Worm (Caenorhabditis elegans) whole organism, young adult: ENCODE results near the gene btb-16.
A peak's percentile ranks its signal among the peaks of the same experiment; 100 is the strongest.

Experiments
- B0261.1 ChIP-seq: sonication (generic microtip); optimal IDR thresholded peaks from 2 replicates; lab custom pipeline; 2016; ENCODE audit warnings: mild to moderate bottlenecking, missing genetic modification characterization, moderate library complexity, missing compliant biosample characterization
- D2030.7 ChIP-seq: fragments of 200-800 bp; sonication (Bioruptor generic); IDR thresholded peaks from 2 replicates; pipeline ENCODE4 v1.3.6; 2022; ENCODE audit warnings: missing genetic modification reagents, missing genetic modification characterization, missing compliant biosample characterization
- F33H1.4 ChIP-seq: fragments of 200-800 bp; sonication (Bioruptor generic); IDR thresholded peaks from 2 replicates; pipeline ENCODE4 v1.3.6; 2022; ENCODE audit warnings: missing genetic modification reagents, missing genetic modification characterization, missing compliant biosample characterization
- F39B2.1 ChIP-seq: fragments of 200-800 bp; sonication (Bioruptor generic); IDR thresholded peaks from 2 replicates; pipeline ENCODE4 v1.3.6; 2022; ENCODE audit warnings: missing genetic modification reagents, missing genetic modification characterization, missing compliant biosample characterization
- F52B5.7 ChIP-seq: sonication (generic microtip); optimal IDR thresholded peaks from 2 replicates; lab custom pipeline; 2016; ENCODE audit warnings: mild to moderate bottlenecking, missing genetic modification characterization, missing compliant biosample characterization
- T07F8.4 ChIP-seq: sonication (generic microtip); optimal IDR thresholded peaks from 2 replicates; lab custom pipeline; 2016; ENCODE audit warnings: mild to moderate bottlenecking, missing genetic modification characterization, moderate library complexity, missing compliant biosample characterization
- Y53G8AR.9 ChIP-seq: fragments of 200-800 bp; sonication (Bioruptor generic); conservative IDR thresholded peaks from 2 replicates; pipeline ENCODE4 v1.3.6; 2022; ENCODE audit warnings: missing genetic modification reagents, missing genetic modification characterization, missing compliant biosample characterization
- Y56A3A.18 ChIP-seq: fragments of 200-800 bp; sonication (Bioruptor generic); IDR thresholded peaks from 2 replicates; pipeline ENCODE4 v1.3.6; 2022; ENCODE audit warnings: missing genetic modification reagents, missing genetic modification characterization, missing compliant biosample characterization
- ama-1 ChIP-seq, 3 experiments: fragments of 150-350 bp in 1 of 3; sonication (generic microtip) in 2 of 3; optimal IDR thresholded peaks; 2 replicates each; lab custom pipeline; 2014 to 2018; ENCODE audit warnings: missing biosample characterization in 2 of 3, missing genetic modification characterization in 2 of 3, missing genetic modification reagents in 2 of 3
- aptf-2 ChIP-seq: fragments of 200-800 bp; sonication (Bioruptor generic); conservative IDR thresholded peaks from 2 replicates; pipeline ENCODE4 v1.3.6; 2022; ENCODE audit warnings: missing genetic modification reagents, missing genetic modification characterization, missing compliant biosample characterization
- athp-1 ChIP-seq: sonication (generic microtip); optimal IDR thresholded peaks from 2 replicates; lab custom pipeline; 2017; ENCODE audit warnings: mild to moderate bottlenecking, missing genetic modification characterization, missing compliant biosample characterization
- attf-3 ChIP-seq: fragments of 200-800 bp; sonication (Bioruptor generic); conservative IDR thresholded peaks from 2 replicates; pipeline ENCODE4 v1.3.6; 2022; ENCODE audit warnings: missing genetic modification reagents, missing genetic modification characterization, missing compliant biosample characterization
- attf-5 ChIP-seq: fragments of 200-800 bp; sonication (Bioruptor generic); optimal IDR thresholded peaks from 2 replicates; lab custom pipeline; 2018; ENCODE audit warnings: mild to moderate bottlenecking, missing genetic modification characterization, missing compliant biosample characterization
- bed-2 ChIP-seq: fragments of 200-800 bp; sonication (Bioruptor generic); IDR thresholded peaks from 2 replicates; pipeline ENCODE4 v1.3.6; 2022; ENCODE audit warnings: missing genetic modification reagents, missing genetic modification characterization, missing compliant biosample characterization
- ccch-3 ChIP-seq: fragments of 200-800 bp; sonication (Bioruptor generic); optimal IDR thresholded peaks from 2 replicates; lab custom pipeline; 2018; ENCODE audit warnings: mild to moderate bottlenecking, missing genetic modification characterization, missing compliant biosample characterization
- cebp-2 ChIP-seq: fragments of 200-800 bp; sonication (Bioruptor generic); IDR thresholded peaks from 2 replicates; pipeline ENCODE4 v1.3.6; 2022; ENCODE audit warnings: missing genetic modification characterization, missing compliant biosample characterization
- ceh-100 ChIP-seq: fragments of 200-800 bp; sonication (Bioruptor generic); IDR thresholded peaks from 2 replicates; pipeline ENCODE4 v1.3.6; 2022; ENCODE audit warnings: missing genetic modification reagents, missing genetic modification characterization, missing compliant biosample characterization
- chd-7 ChIP-seq: sonication (generic microtip); optimal IDR thresholded peaks from 2 replicates; lab custom pipeline; 2016; ENCODE audit warnings: mild to moderate bottlenecking, missing genetic modification characterization, moderate library complexity, missing compliant biosample characterization
- die-1 ChIP-seq: sonication (generic microtip); optimal IDR thresholded peaks from 2 replicates; lab custom pipeline; 2016; ENCODE audit warnings: missing genotype, mild to moderate bottlenecking, missing genetic modification characterization, missing compliant biosample characterization
- dox-1 ChIP-seq: fragments of 200-800 bp; sonication (Bioruptor generic); IDR thresholded peaks from 2 replicates; pipeline ENCODE4 v1.3.6; 2022; ENCODE audit warnings: missing genetic modification reagents, missing genetic modification characterization, missing compliant biosample characterization
- him-1 ChIP-seq: sonication (generic microtip); optimal IDR thresholded peaks from 2 replicates; lab custom pipeline; 2016; ENCODE audit warnings: missing genotype, missing genetic modification reagents, missing genetic modification characterization, missing compliant biosample characterization
- hmg-1.2 ChIP-seq: fragments of 200-800 bp; sonication (Bioruptor generic); IDR thresholded peaks from 2 replicates; pipeline ENCODE4 v1.3.6; 2022; ENCODE audit warnings: missing genetic modification reagents, missing genetic modification characterization, missing compliant biosample characterization
- hmg-20 ChIP-seq: fragments of 200-800 bp; sonication (Bioruptor generic); IDR thresholded peaks from 2 replicates; pipeline ENCODE4 v1.3.6; 2022; ENCODE audit warnings: missing genetic modification reagents, missing genetic modification characterization, missing compliant biosample characterization
- lin-26 ChIP-seq: fragments of 200-800 bp; sonication (Bioruptor generic); IDR thresholded peaks from 2 replicates; pipeline ENCODE4 v1.3.6; 2022; ENCODE audit warnings: missing genetic modification reagents, missing genetic modification characterization, missing compliant biosample characterization
- lsl-1 ChIP-seq: fragments of 200-800 bp; sonication (Bioruptor generic); optimal IDR thresholded peaks from 2 replicates; lab custom pipeline; 2018; ENCODE audit warnings: mild to moderate bottlenecking, missing genetic modification characterization, moderate library complexity, missing compliant biosample characterization
- lsy-27 ChIP-seq: sonication (generic microtip); optimal IDR thresholded peaks from 2 replicates; lab custom pipeline; 2017; ENCODE audit warnings: missing genetic modification characterization, mild to moderate bottlenecking, missing compliant biosample characterization, antibody characterized with exemption, missing genotype, borderline replicate concordance; ENCODE audit not compliant: insufficient read depth
- mcd-1 ChIP-seq: fragments of 200-800 bp; sonication (Bioruptor generic); IDR thresholded peaks from 2 replicates; pipeline ENCODE4 v1.3.6; 2022; ENCODE audit warnings: missing genetic modification reagents, missing genetic modification characterization, missing compliant biosample characterization
- mxl-1 ChIP-seq: sonication (generic microtip); optimal IDR thresholded peaks from 2 replicates; lab custom pipeline; 2016; ENCODE audit warnings: missing genetic modification characterization, missing compliant biosample characterization
- nfyb-1 ChIP-seq: fragments of 200-800 bp; sonication (Bioruptor generic); IDR thresholded peaks from 2 replicates; pipeline ENCODE4 v1.3.6; 2022; ENCODE audit warnings: missing genetic modification reagents, missing genetic modification characterization, missing compliant biosample characterization
- nhr-120 ChIP-seq: fragments of 200-800 bp; sonication (Bioruptor generic); IDR thresholded peaks from 2 replicates; pipeline ENCODE4 v1.3.6; 2022; ENCODE audit warnings: missing genetic modification characterization, missing compliant biosample characterization
- pbrm-1 ChIP-seq: fragments of 200-800 bp; sonication (Bioruptor generic); IDR thresholded peaks from 2 replicates; pipeline ENCODE4 v1.3.6; 2022; ENCODE audit warnings: missing genetic modification reagents, missing genetic modification characterization, missing compliant biosample characterization
- pha-4 ChIP-seq: fragments of 150-350 bp; sonication (generic microtip); optimal IDR thresholded peaks from 2 replicates; lab custom pipeline; 2014; ENCODE audit warnings: missing biosample characterization, missing genetic modification reagents, missing genetic modification characterization
- repo-1 ChIP-seq: sonication (generic microtip); optimal IDR thresholded peaks from 2 replicates; lab custom pipeline; 2017; ENCODE audit warnings: mild to moderate bottlenecking, missing genetic modification characterization, missing compliant biosample characterization
- rpc-1 ChIP-seq, 2 experiments: fragments of 150-350 bp in 1 of 2; sonication (generic microtip) in 1 of 2; optimal IDR thresholded peaks; 2 replicates each; lab custom pipeline; 2014 to 2018; ENCODE audit warnings: missing biosample characterization in 1 of 2, missing genetic modification characterization in 1 of 2, missing genetic modification reagents in 1 of 2, missing genotype in 1 of 2
- snpc-4 ChIP-seq, 5 experiments: fragments of 150-350 bp in 1 of 5; sonication (generic microtip) in 4 of 5; optimal IDR thresholded peaks; 2 replicates each; lab custom pipeline; 2014 to 2018; ENCODE audit warnings: missing genetic modification characterization in 5 of 5, missing biosample characterization in 3 of 5, antibody characterized with exemption in 2 of 5, mild to moderate bottlenecking in 2 of 5, missing compliant biosample characterization in 2 of 5, missing genotype in 2 of 5, moderate library complexity in 2 of 5, missing genetic modification reagents in 1 of 5
- somi-1 ChIP-seq: fragments of 200-800 bp; sonication (Bioruptor generic); optimal IDR thresholded peaks from 2 replicates; lab custom pipeline; 2018; ENCODE audit warnings: mild to moderate bottlenecking, missing genetic modification characterization, missing compliant biosample characterization
- sptf-2 ChIP-seq: fragments of 200-800 bp; sonication (Bioruptor generic); optimal IDR thresholded peaks from 2 replicates; lab custom pipeline; 2018; ENCODE audit warnings: mild to moderate bottlenecking, missing genetic modification characterization, missing compliant biosample characterization
- tbp1 ChIP-seq: fragments of 200-800 bp; sonication (Bioruptor generic); optimal IDR thresholded peaks from 2 replicates; lab custom pipeline; 2018; ENCODE audit warnings: mild to moderate bottlenecking, missing genetic modification characterization, missing compliant biosample characterization
- zfh-2 ChIP-seq: fragments of 200-800 bp; sonication (Bioruptor generic); conservative IDR thresholded peaks from 2 replicates; pipeline ENCODE4 v1.3.6; 2022; ENCODE audit warnings: missing genetic modification reagents, missing genetic modification characterization, missing compliant biosample characterization
- ztf-18 ChIP-seq: sonication (generic microtip); optimal IDR thresholded peaks from 2 replicates; lab custom pipeline; 2016; ENCODE audit warnings: missing genotype, mild to moderate bottlenecking, missing genetic modification characterization, missing compliant biosample characterization
- ztf-25 ChIP-seq: fragments of 200-800 bp; sonication (Bioruptor generic); IDR thresholded peaks from 2 replicates; pipeline ENCODE4 v1.3.6; 2022; ENCODE audit warnings: missing genetic modification reagents, missing genetic modification characterization, missing compliant biosample characterization

btb-16 gene

ce11 chrII:3267815-3268214 is 28.9 kb upstream of the btb-16 start:
- TF ChIP-seq die-1 (peak; percentile 47), rpc-1 (optimal IDR thresholded peaks at IDR 0.05; lab: Kevin White, UChicago) (peak; percentile 65), rpc-1 (tag; optimal IDR thresholded peaks at IDR 0.05; lab: Kevin White, UChicago) (peak; percentile 78), T07F8.4 (tag; lab: Kevin White, UChicago) (no peak), tbp1 (GFP tag; lab: Kevin White, UChicago) (peak; percentile 95), ztf-25 (GFP tag; lab: Robert Waterston, UW) (0 out of 2 replicates have a peak, but pooled peaks have one; percentile 38), snpc-4 (GFP tag; optimal IDR thresholded peaks at IDR 0.05; lab: Kevin White, UChicago) (no peak), snpc-4 (tag; optimal IDR thresholded peaks at IDR 0.05; lab: Kevin White, UChicago) (peak in 1 of 4 experiments; percentile 37), somi-1 (GFP tag; lab: Kevin White, UChicago) (no peak), nfyb-1 (peak; percentile 66), pha-4 (tag; lab: Kevin White, UChicago) (no peak), attf-3 (GFP tag; lab: Robert Waterston, UW) (no peak), Y53G8AR.9 (peak; percentile 55; the same call in 1 of the 2 replicates), lsl-1 (GFP tag; lab: Kevin White, UChicago) (peak; percentile 24), ama-1 (optimal IDR thresholded peaks at IDR 0.05; lab: Kevin White, UChicago) (no peak), ama-1 (GFP tag; optimal IDR thresholded peaks at IDR 0.05; lab: Kevin White, UChicago) (peak; percentile 16 to 25), ztf-18 (tag; lab: Kevin White, UChicago) (no peak), ceh-100 (GFP tag; lab: Robert Waterston, UW) (0 out of 2 replicates have a peak, but pooled peaks have one; percentile 32), Y56A3A.18 (GFP tag; lab: Robert Waterston, UW) (no peak), him-1 (tag; lab: Kevin White, UChicago) (peak; percentile 63), chd-7 (tag; lab: Kevin White, UChicago) (peak; percentile 14), dox-1 (GFP tag; lab: Robert Waterston, UW) (0 out of 2 replicates have a peak, but pooled peaks have one; percentile 31), lin-26 (peak; percentile 80; the same call in 1 of the 2 replicates), hmg-1.2 (peak; percentile 48), attf-5 (GFP tag; lab: Kevin White, UChicago) (peak; percentile 32), D2030.7 (GFP tag; lab: Robert Waterston, UW) (no peak), B0261.1 (tag; lab: Kevin White, UChicago) (peak; percentile 80)

ce11 chrII:3270598-3270997 is 26.1 kb upstream of the btb-16 start:
- TF ChIP-seq repo-1 (tag; lab: Kevin White, UChicago) (no peak), F33H1.4 (no peak), ccch-3 (GFP tag; lab: Kevin White, UChicago) (no peak), mxl-1 (tag; lab: Kevin White, UChicago) (no peak), F52B5.7 (tag; lab: Kevin White, UChicago) (no peak), pbrm-1 (GFP tag; lab: Robert Waterston, UW) (no peak)
- TF ChIP-seq, all 124 proteins: peak for 0

DNA sequence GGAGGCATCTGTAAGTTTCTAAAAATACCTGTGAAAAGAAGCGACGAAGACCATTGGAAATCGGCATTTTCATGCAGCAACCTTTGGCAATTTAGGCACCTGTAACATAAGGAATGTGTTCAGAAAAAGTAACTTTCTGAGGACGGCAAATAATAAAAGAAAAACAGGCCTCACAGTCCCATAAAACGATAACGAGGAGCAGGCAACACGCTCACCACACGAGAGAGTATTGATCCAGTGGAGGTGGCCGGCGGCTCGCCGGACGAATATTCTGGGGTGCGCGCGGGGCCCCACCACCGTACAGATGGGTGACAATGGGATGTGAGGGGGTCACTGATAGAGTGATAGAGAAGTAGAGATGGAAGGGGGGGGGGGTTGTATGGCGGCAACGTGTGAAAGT is 21.8 kb upstream of the btb-16 start, which contains the start of gene F02E11.3:
F02E11.3 (minus strand) TSS at position 101 of the 400 bp plus-strand sequence.
- no peak for TF ChIP-seq cebp-2 (GFP tag; lab: Robert Waterston, UW)
- TF ChIP-seq zfh-2 (GFP tag; lab: Robert Waterston, UW) = 0 out of 2 replicates have a peak, but pooled peaks have one; percentile 43
- TF ChIP-seq, all 124 proteins: peak for 1

ce11 chrII:3277686-3278085 is 19.0 kb upstream of the btb-16 start, which contains the start of gene F02E11.4:
TSS of gene F02E11.4 (minus strand) at chrII:3277786.
- no peak for TF ChIP-seq hmg-20 (GFP tag; lab: Robert Waterston, UW)
- TF ChIP-seq F39B2.1 (GFP tag; lab: Robert Waterston, UW) = no peak
- no peak for TF ChIP-seq nhr-120 (GFP tag; lab: Robert Waterston, UW)
- no peak for TF ChIP-seq mcd-1 (GFP tag; lab: Robert Waterston, UW)
- no peak for TF ChIP-seq F52B5.7 (tag; lab: Kevin White, UChicago)
- no peak for TF ChIP-seq athp-1 (tag; lab: Kevin White, UChicago)
- TF ChIP-seq aptf-2 (GFP tag; lab: Robert Waterston, UW) = no peak
- no peak for TF ChIP-seq lsy-27 (tag; lab: Kevin White, UChicago)
- no peak for TF ChIP-seq bed-2 (GFP tag; lab: Robert Waterston, UW)
- TF ChIP-seq sptf-2 (GFP tag; lab: Kevin White, UChicago) = no peak
